Worm (Caenorhabditis elegans): ENCODE results near the gene ntc-1.

ce11 chrX:4875296-4875695 lies 9.4 kb downstream of the ntc-1 start:
- TF ChIP-seq nhr-20 (tag; optimal IDR thresholded peaks at IDR 0.05) (no peak), mep-1 (tag; optimal IDR thresholded peaks at IDR 0.05) (no peak), nhr-77 (tag; optimal IDR thresholded peaks at IDR 0.05) (no peak), zag-1 (tag; optimal IDR thresholded peaks at IDR 0.05) (no peak), ceh-82 (tag; optimal IDR thresholded peaks at IDR 0.05) (no peak), snpc-4 (tag; optimal IDR thresholded peaks at IDR 0.05) (no peak), ztf-11 (tag; optimal IDR thresholded peaks at IDR 0.05) (no peak), unc-62 (GFP tag; optimal IDR thresholded peaks at IDR 0.05) (no peak), lin-15B (tag; optimal IDR thresholded peaks at IDR 0.05) (no peak), ama-1 (optimal IDR thresholded peaks at IDR 0.05) (no peak)
